Worm (Caenorhabditis elegans): ENCODE results near the gene cest-34.

cest-34 gene

ce11 chrV:6666557-6666956, 10.0 kb upstream of the cest-34 start:
- no peak for TF ChIP-seq nhr-11 (tag; optimal IDR thresholded peaks at IDR 0.05)
- no peak for TF ChIP-seq elt-4 (tag; optimal IDR thresholded peaks at IDR 0.05)
- no peak for TF ChIP-seq pat-9 (tag; optimal IDR thresholded peaks at IDR 0.05)
- TF ChIP-seq ceh-45 (GFP tag; IDR thresholded peaks at IDR 0.05), result no peak
- TF ChIP-seq ceh-14 (tag; optimal IDR thresholded peaks at IDR 0.05), result no peak
- TF ChIP-seq zip-5 (tag; optimal IDR thresholded peaks at IDR 0.05), result no peak
- no peak for TF ChIP-seq fkh-6 (tag; optimal IDR thresholded peaks at IDR 0.05)
- TF ChIP-seq mec-3 (tag; optimal IDR thresholded peaks at IDR 0.05; ENCODE audit: borderline replicate concordance), result no peak
- no peak for TF ChIP-seq ref-2 (tag; optimal IDR thresholded peaks at IDR 0.05)
- TF ChIP-seq C38D4.7 (GFP tag; optimal IDR thresholded peaks at IDR 0.05), result no peak
- TF ChIP-seq hlh-8 (tag; optimal IDR thresholded peaks at IDR 0.05), result no peak
- TF ChIP-seq ceh-24 (tag; optimal IDR thresholded peaks at IDR 0.05), result no peak
- TF ChIP-seq hlh-13 (GFP tag; optimal IDR thresholded peaks at IDR 0.05), result no peak
- no peak for TF ChIP-seq F13H6.1 (tag; optimal IDR thresholded peaks at IDR 0.05)
- no peak for TF ChIP-seq pha-4 (tag; optimal IDR thresholded peaks at IDR 0.05)

ce11 chrV:6668741-6669140, 7.9 kb upstream of the cest-34 start, which contains the start of gene str-180:
TSS of gene str-180 (minus strand) at chrV:6668841.
- TF ChIP-seq dmd-4 (tag; optimal IDR thresholded peaks at IDR 0.05; ENCODE audit: borderline replicate concordance) (no peak), ref-2 (tag; optimal IDR thresholded peaks at IDR 0.05) (no peak), syd-9 (tag; optimal IDR thresholded peaks at IDR 0.05) (no peak), pha-2 (tag; optimal IDR thresholded peaks at IDR 0.05) (no peak), unc-55 (GFP tag; optimal IDR thresholded peaks at IDR 0.05) (no peak), npax-4 (tag; optimal IDR thresholded peaks at IDR 0.05) (no peak), dve-1 (tag; optimal IDR thresholded peaks at IDR 0.05) (no peak), ceh-9 (tag; optimal IDR thresholded peaks at IDR 0.05) (no peak), fkh-6 (tag; optimal IDR thresholded peaks at IDR 0.05) (no peak), C08G9.2 (tag; optimal IDR thresholded peaks at IDR 0.05) (no peak), che-1 (tag; optimal IDR thresholded peaks at IDR 0.05) (no peak)

ce11 chrV:6669520-6669919, 7.1 kb upstream of the cest-34 start, which contains the start of gene cest-28:
TSS of gene cest-28 (plus strand) at chrV:6669820.
- no peak for TF ChIP-seq pha-4 (tag; optimal IDR thresholded peaks at IDR 0.05)
- TF ChIP-seq madf-2 (tag; optimal IDR thresholded peaks at IDR 0.05), result no peak
- TF ChIP-seq nhr-232 (tag; optimal IDR thresholded peaks at IDR 0.05), result no peak
- TF ChIP-seq ceh-48 (tag; optimal IDR thresholded peaks at IDR 0.05), result no peak
- no peak for TF ChIP-seq ets-4 (tag; optimal IDR thresholded peaks at IDR 0.05)
- TF ChIP-seq sox-2 (GFP tag; IDR thresholded peaks at IDR 0.05), result no peak
- no peak for TF ChIP-seq unc-3 (GFP tag; conservative IDR thresholded peaks at IDR 0.05)
- no peak for TF ChIP-seq unc-3 (tag; optimal IDR thresholded peaks at IDR 0.05)
- no peak for TF ChIP-seq ceh-14 (tag; optimal IDR thresholded peaks at IDR 0.05)
- TF ChIP-seq ceh-6 (GFP tag; optimal IDR thresholded peaks at IDR 0.05), result no peak
- TF ChIP-seq sox-4 (tag; optimal IDR thresholded peaks at IDR 0.05), result no peak
- no peak for TF ChIP-seq F13H6.1 (tag; optimal IDR thresholded peaks at IDR 0.05)
- TF ChIP-seq pax-1 (tag; optimal IDR thresholded peaks at IDR 0.05), result no peak
- TF ChIP-seq K02D7.2 (tag; optimal IDR thresholded peaks at IDR 0.05), result no peak

- TF ChIP-seq F13H6.1 (tag; optimal IDR thresholded peaks at IDR 0.05), result no peak
- TF ChIP-seq unc-86 (tag; optimal IDR thresholded peaks at IDR 0.05), result no peak
- TF ChIP-seq fax-1 (tag; optimal IDR thresholded peaks at IDR 0.05), result no peak
- no peak for TF ChIP-seq ama-1 (optimal IDR thresholded peaks at IDR 0.05)
- no peak for TF ChIP-seq ref-2 (tag; optimal IDR thresholded peaks at IDR 0.05)
- no peak for TF ChIP-seq pat-9 (tag; optimal IDR thresholded peaks at IDR 0.05)
- no peak for TF ChIP-seq ztf-16 (tag; optimal IDR thresholded peaks at IDR 0.05)
- TF ChIP-seq elt-2 (tag; optimal IDR thresholded peaks at IDR 0.05), result no peak
- no peak for TF ChIP-seq hlh-8 (tag; optimal IDR thresholded peaks at IDR 0.05)
- TF ChIP-seq ceh-18 (tag; optimal IDR thresholded peaks at IDR 0.05), result no peak
- no peak for TF ChIP-seq fkh-6 (tag; optimal IDR thresholded peaks at IDR 0.05)
- no peak for TF ChIP-seq unc-3 (GFP tag; conservative IDR thresholded peaks at IDR 0.05)
- TF ChIP-seq unc-3 (tag; optimal IDR thresholded peaks at IDR 0.05), result no peak
- TF ChIP-seq pqm-1 (tag; optimal IDR thresholded peaks at IDR 0.05), result no peak
- no peak for TF ChIP-seq ceh-31 (tag; optimal IDR thresholded peaks at IDR 0.05)
- no peak for TF ChIP-seq ttx-3 (tag; optimal IDR thresholded peaks at IDR 0.05)
- TF ChIP-seq pax-1 (tag; optimal IDR thresholded peaks at IDR 0.05), result no peak
These were observed 2.6 kb upstream of the cest-34 start, which contains the start of gene cest-31 for ce11 chrV:6673967-6674366. TSS of gene cest-31 (plus strand) at chrV:6674267.

Measured in whole organism, late embryonic.